Worm (Caenorhabditis elegans) whole organism, L4/young adult: ENCODE measurements around the gene C28D4.7.
"Not testable (repeated sequence)": the region's sequence is repeated elsewhere in the genome, so short reads cannot be mapped to it uniquely, and the experiment has no call there.

Experiments
- W03F9.2 ChIP-seq: fragments of 150-350 bp; optimal IDR thresholded peaks from 2 replicates; lab custom pipeline; 2014; ENCODE audit warnings: missing biosample characterization, missing genetic modification characterization
- dao-5 ChIP-seq: sonication (generic microtip); optimal IDR thresholded peaks from 2 replicates; lab custom pipeline; 2016; ENCODE audit warnings: missing genotype, missing genetic modification characterization, moderate library complexity, missing compliant biosample characterization
- him-1 ChIP-seq: sonication (generic microtip); optimal IDR thresholded peaks from 2 replicates; lab custom pipeline; 2016; ENCODE audit warnings: missing genotype, missing genetic modification reagents, missing genetic modification characterization, missing compliant biosample characterization

C28D4.7 gene

ce11 chrIV:9761751-9762150, 18.8 kb upstream of the C28D4.7 start:
- TF ChIP-seq dao-5 (tag; lab: Kevin White, UChicago): no peak

ce11 chrIV:9757425-9757740, 14.4 kb upstream of the C28D4.7 start, which contains the start of gene nhr-97:
Gene nhr-97, plus strand, starts transcription at chrIV:9757641.
- no peak for TF ChIP-seq W03F9.2 (tag; lab: Kevin White, UChicago)
- TF ChIP-seq him-1 (tag; lab: Kevin White, UChicago): no peak
- TF ChIP-seq dao-5 (tag; lab: Kevin White, UChicago): no peak

DNA sequence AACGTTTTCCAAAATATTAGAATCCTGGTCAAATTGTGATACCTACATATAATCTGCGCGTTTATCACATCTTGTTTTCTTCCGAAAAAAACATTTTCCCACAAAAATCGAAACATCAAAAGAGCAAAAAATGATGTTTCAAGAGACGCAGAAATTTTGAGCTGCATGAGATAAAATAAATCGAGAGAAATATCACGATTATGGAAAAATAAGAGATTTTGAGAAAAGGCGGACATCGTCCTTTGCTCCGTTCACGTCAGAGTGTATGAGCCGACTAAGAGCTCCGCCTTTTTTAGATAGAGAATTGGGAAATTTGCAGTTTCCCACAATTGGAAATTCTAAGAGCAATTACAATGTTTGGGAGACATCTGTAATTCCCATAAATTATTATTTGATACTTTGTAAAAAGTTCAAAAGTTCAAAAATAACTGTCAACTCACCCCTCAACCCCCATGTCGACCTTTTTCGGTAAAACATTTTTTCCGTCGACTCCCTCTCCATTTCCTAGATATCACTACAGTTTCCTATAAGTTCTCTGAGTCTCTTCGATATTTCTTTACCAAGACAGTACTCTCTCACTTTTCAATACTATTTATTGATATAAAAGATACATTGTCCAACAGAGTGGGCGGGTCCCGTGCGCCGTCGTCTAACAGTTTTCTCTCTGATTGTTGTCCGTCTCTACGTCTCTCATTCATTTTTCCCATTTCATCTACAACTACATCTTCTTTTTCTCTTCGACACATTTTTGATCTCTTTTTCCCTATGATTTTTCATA, 13.9 kb upstream of the C28D4.7 start:
- TF ChIP-seq him-1 (tag; lab: Kevin White, UChicago) (no peak), dao-5 (tag; lab: Kevin White, UChicago) (no peak), W03F9.2 (tag; lab: Kevin White, UChicago) (peak; percentile 41)

ce11 chrIV:9755713-9756112, 12.8 kb upstream of the C28D4.7 start:
- no peak for TF ChIP-seq W03F9.2 (tag; lab: Kevin White, UChicago)
- no peak for TF ChIP-seq dao-5 (tag; lab: Kevin White, UChicago)
- no peak for TF ChIP-seq him-1 (tag; lab: Kevin White, UChicago)

ce11 chrIV:9748342-9748741, 5.4 kb upstream of the C28D4.7 start, which contains the start of gene C28D4.8:
Gene C28D4.8, minus strand, starts transcription at chrIV:9748442.
- TF ChIP-seq him-1 (tag; lab: Kevin White, UChicago): no peak
- no peak for TF ChIP-seq dao-5 (tag; lab: Kevin White, UChicago)
- TF ChIP-seq W03F9.2 (tag; lab: Kevin White, UChicago): no peak

- TF ChIP-seq dao-5 (tag; lab: Kevin White, UChicago) (no peak), W03F9.2 (tag; lab: Kevin White, UChicago) (no peak), him-1 (tag; lab: Kevin White, UChicago) (no peak)
Measured at ce11 chrIV:9746762-9747161, 3.8 kb upstream of the C28D4.7 start, which contains the start of gene C28D4.5. Gene C28D4.5, minus strand, starts transcription at chrIV:9746862.

- no peak for TF ChIP-seq dao-5 (tag; lab: Kevin White, UChicago)
- no peak for TF ChIP-seq W03F9.2 (tag; lab: Kevin White, UChicago)
- no peak for TF ChIP-seq him-1 (tag; lab: Kevin White, UChicago)
Measured at ce11 chrIV:9744905-9745304, 2.0 kb upstream of the C28D4.7 start, which contains the start of gene C28D4.4. Gene C28D4.4, minus strand, starts transcription at chrIV:9745005.

- not testable (repeated sequence) for TF ChIP-seq W03F9.2, him-1, dao-5 (tag; lab: Kevin White, UChicago)
Measured at ce11 chrIV:9740851-9741549, 1.9 kb downstream of the C28D4.7 start, which contains the start of gene gln-6. Gene gln-6, minus strand, starts transcription at chrIV:9740901.

DNA sequence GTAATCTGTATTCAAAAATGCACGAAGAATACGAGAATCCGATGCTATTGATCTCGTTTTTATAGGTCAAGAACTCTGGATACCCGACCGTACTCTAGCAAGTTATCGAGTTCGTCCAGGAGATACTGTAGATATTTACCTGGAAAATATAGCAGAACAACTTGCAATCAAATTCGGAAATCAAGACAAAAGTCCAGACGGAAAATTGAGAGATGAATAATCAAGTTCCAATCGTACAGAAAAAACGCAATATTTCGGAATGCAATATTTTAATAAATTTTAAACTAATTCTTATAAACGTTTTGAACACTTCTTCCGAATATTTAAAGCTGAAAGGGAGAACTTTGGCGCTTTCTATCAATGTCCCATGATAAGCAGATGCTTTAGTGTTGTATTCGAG, 3.9 kb downstream of the C28D4.7 start:
- TF ChIP-seq dao-5 (tag; lab: Kevin White, UChicago): no peak
- no peak for TF ChIP-seq him-1 (tag; lab: Kevin White, UChicago)
- TF ChIP-seq W03F9.2 (tag; lab: Kevin White, UChicago): no peak

DNA sequence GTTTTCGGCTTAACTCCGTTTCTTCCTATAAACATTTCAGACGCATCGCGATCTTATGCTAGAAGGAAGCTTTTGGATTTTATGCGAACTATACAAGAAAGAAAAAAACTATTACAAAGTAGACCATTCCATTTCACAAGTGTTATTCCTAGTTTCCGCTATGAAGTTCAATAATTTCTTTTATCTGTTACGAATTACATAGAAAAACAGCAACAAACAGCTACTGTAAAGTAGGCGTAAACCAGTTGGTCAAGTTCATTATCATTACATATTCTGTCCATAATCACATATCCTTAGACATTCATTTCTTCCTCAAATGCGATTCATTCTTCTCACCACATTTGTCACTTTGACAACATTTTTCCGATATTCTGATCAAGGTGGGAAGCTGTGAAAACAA, 4.8 kb downstream of the C28D4.7 start, which contains the start of gene C28D4.10:
Gene C28D4.10 (plus strand): TSS at position 301 of the 400 bp plus-strand sequence.
- TF ChIP-seq W03F9.2 (tag; lab: Kevin White, UChicago): no peak
- no peak for TF ChIP-seq him-1 (tag; lab: Kevin White, UChicago)
- TF ChIP-seq dao-5 (tag; lab: Kevin White, UChicago): no peak

- TF ChIP-seq dao-5 (tag; lab: Kevin White, UChicago): no peak
- no peak for TF ChIP-seq W03F9.2 (tag; lab: Kevin White, UChicago)
- TF ChIP-seq him-1 (tag; lab: Kevin White, UChicago): no peak
Measured at ce11 chrIV:9737204-9737790, 5.7 kb downstream of the C28D4.7 start, which contains the start of gene cka-1. Gene cka-1, minus strand, starts transcription at chrIV:9737621.

DNA sequence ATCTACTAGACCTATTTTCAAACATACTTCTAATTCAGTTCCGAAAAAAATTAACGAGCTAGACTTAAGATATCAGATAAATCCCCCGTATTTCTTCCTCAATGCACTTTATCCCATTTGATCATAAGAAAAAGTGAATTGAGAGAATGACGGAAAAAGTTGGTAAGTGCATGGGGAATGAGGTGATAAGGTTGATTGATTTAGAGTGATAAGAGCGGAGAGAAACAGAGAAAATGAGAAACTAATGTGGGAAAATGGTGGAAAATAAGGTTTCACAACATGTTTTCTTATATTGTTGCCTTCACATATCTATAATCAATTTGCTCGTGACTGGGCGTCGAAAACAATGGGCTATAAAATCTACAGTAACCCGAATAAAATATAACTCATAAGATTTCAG, 7.2 kb downstream of the C28D4.7 start:
- no peak for TF ChIP-seq him-1 (tag; lab: Kevin White, UChicago)
- TF ChIP-seq W03F9.2 (tag; lab: Kevin White, UChicago): peak; percentile 21

DNA sequence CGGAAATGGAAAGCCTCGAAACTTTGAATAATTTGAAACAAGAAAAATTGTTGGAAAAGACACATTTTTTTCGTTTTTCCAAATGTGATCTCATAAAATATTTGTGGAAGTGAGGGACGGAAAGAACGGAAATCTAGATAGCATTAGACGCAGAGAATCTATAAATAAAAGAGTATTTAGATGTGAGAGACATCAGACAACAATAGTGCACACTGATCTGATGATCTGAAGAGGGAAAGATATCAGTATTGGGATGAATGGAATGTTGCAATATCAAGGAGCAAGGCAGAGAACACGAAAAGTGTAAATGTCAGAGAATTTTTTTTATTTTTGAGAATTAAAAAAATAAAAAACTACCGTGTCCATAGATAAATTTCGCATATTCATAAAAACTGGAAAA, 8.1 kb downstream of the C28D4.7 start:
- no peak for TF ChIP-seq W03F9.2 (tag; lab: Kevin White, UChicago)
- no peak for TF ChIP-seq dao-5 (tag; lab: Kevin White, UChicago)
- no peak for TF ChIP-seq him-1 (tag; lab: Kevin White, UChicago)
